Worm (Caenorhabditis elegans) whole organism, young adult: ENCODE results near the gene EEED8.15.

Experiments
- B0336.3 ChIP-seq: fragments of 200-800 bp; sonication (Bioruptor generic); IDR thresholded peaks from 2 replicates; pipeline ENCODE4 v1.3.6; 2022; ENCODE audit warnings: missing genetic modification characterization, missing compliant biosample characterization
- D2030.7 ChIP-seq: fragments of 200-800 bp; sonication (Bioruptor generic); IDR thresholded peaks from 2 replicates; pipeline ENCODE4 v1.3.6; 2022; ENCODE audit warnings: missing genetic modification reagents, missing genetic modification characterization, missing compliant biosample characterization
- F10E7.11 ChIP-seq: sonication (generic microtip); optimal IDR thresholded peaks from 2 replicates; lab custom pipeline; 2017; ENCODE audit warnings: mild to moderate bottlenecking, missing genetic modification characterization, moderate library complexity, missing compliant biosample characterization
- F23B12.7 ChIP-seq: sonication (generic microtip); optimal IDR thresholded peaks from 2 replicates; lab custom pipeline; 2017; ENCODE audit warnings: missing genetic modification characterization, mild to moderate bottlenecking, missing compliant biosample characterization, antibody characterized with exemption, moderate library complexity; ENCODE audit not compliant: insufficient read depth
- F37B4.10 ChIP-seq: fragments of 200-800 bp; sonication (Bioruptor generic); IDR thresholded peaks from 2 replicates; pipeline ENCODE4 v1.3.6; 2022; ENCODE audit warnings: missing genetic modification characterization, missing compliant biosample characterization
- F49E8.2 ChIP-seq: sonication (generic microtip); optimal IDR thresholded peaks from 3 replicates; lab custom pipeline; 2017; ENCODE audit warnings: missing genetic modification characterization, mild to moderate bottlenecking, missing compliant biosample characterization, antibody characterized with exemption, moderate library complexity; ENCODE audit not compliant: insufficient read depth
- F52B5.7 ChIP-seq: sonication (generic microtip); optimal IDR thresholded peaks from 2 replicates; lab custom pipeline; 2016; ENCODE audit warnings: mild to moderate bottlenecking, missing genetic modification characterization, missing compliant biosample characterization
- Y53G8AR.9 ChIP-seq: fragments of 200-800 bp; sonication (Bioruptor generic); conservative IDR thresholded peaks from 2 replicates; pipeline ENCODE4 v1.3.6; 2022; ENCODE audit warnings: missing genetic modification reagents, missing genetic modification characterization, missing compliant biosample characterization
- Y56A3A.18 ChIP-seq: fragments of 200-800 bp; sonication (Bioruptor generic); IDR thresholded peaks from 2 replicates; pipeline ENCODE4 v1.3.6; 2022; ENCODE audit warnings: missing genetic modification reagents, missing genetic modification characterization, missing compliant biosample characterization
- Y95B8A.8 ChIP-seq: fragments of 200-800 bp; sonication (Bioruptor generic); IDR thresholded peaks from 2 replicates; pipeline ENCODE4 v1.3.6; 2022; ENCODE audit warnings: missing genetic modification reagents, missing genetic modification characterization, missing compliant biosample characterization
- akir-1 ChIP-seq: fragments of 200-800 bp; sonication (Bioruptor generic); optimal IDR thresholded peaks from 2 replicates; lab custom pipeline; 2018; ENCODE audit warnings: mild to moderate bottlenecking, missing genetic modification characterization, moderate library complexity, missing compliant biosample characterization
- bed-2 ChIP-seq: fragments of 200-800 bp; sonication (Bioruptor generic); IDR thresholded peaks from 2 replicates; pipeline ENCODE4 v1.3.6; 2022; ENCODE audit warnings: missing genetic modification reagents, missing genetic modification characterization, missing compliant biosample characterization
- die-1 ChIP-seq: sonication (generic microtip); optimal IDR thresholded peaks from 2 replicates; lab custom pipeline; 2016; ENCODE audit warnings: missing genotype, mild to moderate bottlenecking, missing genetic modification characterization, missing compliant biosample characterization
- efl-1 ChIP-seq: fragments of 150-350 bp; optimal IDR thresholded peaks from 2 replicates; lab custom pipeline; 2014; ENCODE audit warnings: missing biosample characterization, missing genetic modification reagents, missing genetic modification characterization
- ekl-4 ChIP-seq: fragments of 200-800 bp; sonication (Bioruptor generic); IDR thresholded peaks from 2 replicates; pipeline ENCODE4 v1.3.6; 2022; ENCODE audit warnings: missing genetic modification reagents, missing genetic modification characterization, missing compliant biosample characterization
- hmg-1.2 ChIP-seq: fragments of 200-800 bp; sonication (Bioruptor generic); IDR thresholded peaks from 2 replicates; pipeline ENCODE4 v1.3.6; 2022; ENCODE audit warnings: missing genetic modification reagents, missing genetic modification characterization, missing compliant biosample characterization
- let-607 ChIP-seq, 2 experiments: fragments of 200-800 bp in 1 of 2; sonication (Bioruptor generic) in 1 of 2; sonication (generic microtip) in 1 of 2; optimal IDR thresholded peaks; 2 replicates each; lab custom pipeline; 2016 to 2018; ENCODE audit warnings: mild to moderate bottlenecking in 2 of 2, missing compliant biosample characterization in 2 of 2, missing genetic modification characterization in 2 of 2, moderate library complexity in 2 of 2, missing genotype in 1 of 2
- lin-35 ChIP-seq, 3 experiments: fragments of 150-350 bp in 2 of 3; sonication (generic microtip) in 1 of 3; optimal IDR thresholded peaks; 2 replicates each; lab custom pipeline; 2014 to 2018; ENCODE audit warnings: missing biosample characterization in 3 of 3, missing genetic modification characterization in 3 of 3, missing genetic modification reagents in 3 of 3
- lin-54 ChIP-seq: fragments of 200-800 bp; sonication (Bioruptor generic); optimal IDR thresholded peaks from 2 replicates; lab custom pipeline; 2018; ENCODE audit warnings: mild to moderate bottlenecking, missing genetic modification characterization, missing compliant biosample characterization
- mcd-1 ChIP-seq: fragments of 200-800 bp; sonication (Bioruptor generic); IDR thresholded peaks from 2 replicates; pipeline ENCODE4 v1.3.6; 2022; ENCODE audit warnings: missing genetic modification reagents, missing genetic modification characterization, missing compliant biosample characterization
- mes-4 ChIP-seq: sonication (generic microtip); optimal IDR thresholded peaks from 2 replicates; lab custom pipeline; 2016; ENCODE audit warnings: missing genotype, missing genetic modification characterization, missing compliant biosample characterization
- nfya-1 ChIP-seq: sonication (generic microtip); optimal IDR thresholded peaks from 2 replicates; lab custom pipeline; 2017; ENCODE audit warnings: antibody characterized with exemption, missing compliant biosample characterization, missing genetic modification characterization, borderline replicate concordance; ENCODE audit not compliant: insufficient read depth
- nfyb-1 ChIP-seq: fragments of 200-800 bp; sonication (Bioruptor generic); IDR thresholded peaks from 2 replicates; pipeline ENCODE4 v1.3.6; 2022; ENCODE audit warnings: missing genetic modification reagents, missing genetic modification characterization, missing compliant biosample characterization
- nhr-80 ChIP-seq: sonication (generic microtip); optimal IDR thresholded peaks from 2 replicates; lab custom pipeline; 2016; ENCODE audit warnings: missing genetic modification characterization, missing compliant biosample characterization
- pha-4 ChIP-seq: fragments of 150-350 bp; sonication (generic microtip); optimal IDR thresholded peaks from 2 replicates; lab custom pipeline; 2014; ENCODE audit warnings: missing biosample characterization, missing genetic modification reagents, missing genetic modification characterization
- rpc-1 ChIP-seq, 2 experiments: fragments of 150-350 bp in 1 of 2; sonication (generic microtip) in 1 of 2; optimal IDR thresholded peaks; 2 replicates each; lab custom pipeline; 2014 to 2018; ENCODE audit warnings: missing biosample characterization in 1 of 2, missing genetic modification characterization in 1 of 2, missing genetic modification reagents in 1 of 2, missing genotype in 1 of 2
- snpc-1.3 ChIP-seq: sonication (generic microtip); optimal IDR thresholded peaks from 2 replicates; lab custom pipeline; 2017; ENCODE audit warnings: missing genetic modification characterization, mild to moderate bottlenecking, missing compliant biosample characterization, antibody characterized with exemption, moderate library complexity, missing genotype, missing genetic modification reagents; ENCODE audit not compliant: insufficient read depth
- snpc-3.4 ChIP-seq: sonication (generic microtip); optimal IDR thresholded peaks from 2 replicates; lab custom pipeline; 2017; ENCODE audit warnings: missing genetic modification characterization, mild to moderate bottlenecking, missing compliant biosample characterization, antibody characterized with exemption, moderate library complexity, missing genotype, missing genetic modification reagents
- unc-130 ChIP-seq: sonication (generic microtip); optimal IDR thresholded peaks from 2 replicates; lab custom pipeline; 2016; ENCODE audit warnings: missing genetic modification reagents, missing genetic modification characterization, missing compliant biosample characterization
- ztf-18 ChIP-seq: sonication (generic microtip); optimal IDR thresholded peaks from 2 replicates; lab custom pipeline; 2016; ENCODE audit warnings: missing genotype, mild to moderate bottlenecking, missing genetic modification characterization, missing compliant biosample characterization

Gene EEED8.15

DNA sequence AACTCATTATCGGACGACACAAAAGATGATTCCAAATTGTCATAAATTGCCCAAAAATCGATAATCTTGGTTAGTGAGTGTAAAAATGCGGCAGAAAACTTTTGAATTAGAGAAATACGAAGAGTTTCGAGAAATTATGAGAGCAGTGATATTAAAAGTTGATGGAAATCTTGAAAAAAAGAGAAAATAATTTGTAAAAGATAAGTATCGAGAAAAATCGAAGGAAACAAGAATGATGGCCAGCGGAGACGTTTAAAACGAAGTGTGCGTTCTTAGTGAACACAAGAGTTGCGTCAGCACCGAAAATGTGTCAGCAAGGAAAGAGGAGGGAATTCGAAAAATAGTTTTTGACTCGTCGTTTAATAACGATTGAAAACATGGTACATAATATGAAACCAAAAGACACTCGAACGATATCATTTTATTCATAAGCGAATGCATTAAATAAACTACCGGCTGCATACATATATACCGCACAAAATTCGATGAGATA, 29.2 kb upstream of the EEED8.15 start, which contains the start of gene ndx-6 (continued):
- TF ChIP-seq D2030.7 (GFP tag; lab: Robert Waterston, UW) = 0 out of 2 replicates have a peak, but pooled peaks have one; percentile 17
- peak in 1 of 2 experiments; percentile 52 for TF ChIP-seq let-607 (tag; optimal IDR thresholded peaks at IDR 0.05; lab: Kevin White, UChicago)
- TF ChIP-seq F49E8.2 = peak; percentile 30
- TF ChIP-seq B0336.3 (GFP tag; lab: Robert Waterston, UW) = 0 out of 2 replicates have a peak, but pooled peaks have one; percentile 55

DNA sequence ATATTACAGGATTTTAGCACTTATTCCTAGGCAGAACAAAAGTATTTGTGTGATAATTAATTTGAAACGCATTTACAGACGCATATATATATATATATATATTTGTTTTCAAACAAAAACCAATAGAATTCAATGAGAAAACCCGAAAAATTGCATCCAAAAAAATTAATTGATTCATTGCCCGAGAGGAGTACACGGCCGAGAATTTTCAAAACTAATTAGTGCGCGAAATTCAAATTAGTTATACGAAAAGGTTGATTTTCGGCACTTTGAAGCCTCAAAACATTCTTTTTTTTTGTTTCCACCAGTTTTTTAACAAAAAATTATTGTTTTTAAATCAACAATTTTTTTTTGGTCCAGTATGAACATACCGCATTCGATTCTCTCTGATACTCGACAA, 27.6 kb upstream of the EEED8.15 start:
- TF ChIP-seq lin-54 (GFP tag; lab: Kevin White, UChicago) (peak; percentile 25), Y95B8A.8 (GFP tag; lab: Robert Waterston, UW) (no peak)

DNA sequence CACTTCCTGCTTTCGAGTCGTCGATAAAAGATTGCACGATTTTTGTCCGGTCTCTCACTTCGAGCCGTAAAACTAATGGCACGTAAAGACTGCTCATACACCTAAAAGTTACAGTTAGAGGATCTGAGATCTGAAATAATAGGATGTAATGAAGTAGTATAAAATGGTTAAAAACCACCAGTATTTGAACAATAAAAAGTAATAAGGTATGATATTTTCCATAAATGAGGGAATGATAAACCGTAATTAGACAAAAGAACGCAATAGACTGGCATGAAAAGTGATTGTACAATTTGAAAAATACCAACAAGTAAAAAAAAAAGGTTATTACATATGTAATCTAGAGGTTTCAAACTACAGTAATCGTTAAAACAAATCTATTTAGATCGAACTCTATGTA, 25.9 kb upstream of the EEED8.15 start, which contains the start of gene brap-2:
Gene brap-2, minus strand, starts transcription at position 101 of the 400 bp plus-strand sequence.
- TF ChIP-seq bed-2 (GFP tag; lab: Robert Waterston, UW) (no peak), F23B12.7 (tag; lab: Kevin White, UChicago) (no peak), F52B5.7 (tag; lab: Kevin White, UChicago) (no peak), F49E8.2 (no peak), rpc-1 (optimal IDR thresholded peaks at IDR 0.05; lab: Kevin White, UChicago) (no peak), rpc-1 (tag; optimal IDR thresholded peaks at IDR 0.05; lab: Kevin White, UChicago) (no peak), F37B4.10 (no peak), unc-130 (no peak), mes-4 (tag; lab: Kevin White, UChicago) (no peak), mcd-1 (no peak), akir-1 (GFP tag; lab: Kevin White, UChicago) (no peak)
- TF ChIP-seq, all 124 proteins: peak for 0

DNA sequence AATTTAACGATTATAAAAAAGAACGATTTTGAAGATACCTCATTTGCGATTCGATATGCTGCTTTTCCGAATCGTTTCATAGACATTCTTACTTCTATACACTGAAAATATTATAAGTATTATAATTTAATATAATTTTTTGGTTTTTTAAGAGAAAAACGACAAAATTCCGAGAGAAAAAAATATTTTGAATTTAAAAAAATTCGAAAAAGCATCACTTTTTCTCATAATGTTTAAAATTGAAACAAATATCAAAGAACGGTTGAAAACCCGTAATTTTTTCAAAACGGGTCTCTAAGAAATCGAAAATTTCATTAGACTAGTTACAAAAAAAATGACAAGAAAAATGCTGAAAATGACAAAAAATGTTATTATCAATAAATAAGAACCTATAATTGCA, 23.4 kb upstream of the EEED8.15 start, which contains the start of gene pink-1:
Gene pink-1, minus strand, starts transcription at position 101 of the 400 bp plus-strand sequence.
- TF ChIP-seq ekl-4 = no peak
- no peak for TF ChIP-seq Y56A3A.18 (GFP tag; lab: Robert Waterston, UW)
- TF ChIP-seq ztf-18 (tag; lab: Kevin White, UChicago) = no peak
- TF ChIP-seq bed-2 (GFP tag; lab: Robert Waterston, UW) = no peak
- no peak for TF ChIP-seq hmg-1.2 (GFP tag; lab: Robert Waterston, UW)
- TF ChIP-seq efl-1 (GFP tag; lab: Kevin White, UChicago) = no peak
- no peak for TF ChIP-seq nfya-1 (tag; lab: Kevin White, UChicago)
- TF ChIP-seq die-1 (tag; lab: Kevin White, UChicago) = no peak
- TF ChIP-seq Y53G8AR.9 (GFP tag; lab: Robert Waterston, UW) = no peak
- no peak for TF ChIP-seq let-607 (tag; optimal IDR thresholded peaks at IDR 0.05; lab: Kevin White, UChicago)
- TF ChIP-seq nhr-80 = no peak
- TF ChIP-seq snpc-3.4 = no peak
- TF ChIP-seq Y95B8A.8 (GFP tag; lab: Robert Waterston, UW) = no peak

DNA sequence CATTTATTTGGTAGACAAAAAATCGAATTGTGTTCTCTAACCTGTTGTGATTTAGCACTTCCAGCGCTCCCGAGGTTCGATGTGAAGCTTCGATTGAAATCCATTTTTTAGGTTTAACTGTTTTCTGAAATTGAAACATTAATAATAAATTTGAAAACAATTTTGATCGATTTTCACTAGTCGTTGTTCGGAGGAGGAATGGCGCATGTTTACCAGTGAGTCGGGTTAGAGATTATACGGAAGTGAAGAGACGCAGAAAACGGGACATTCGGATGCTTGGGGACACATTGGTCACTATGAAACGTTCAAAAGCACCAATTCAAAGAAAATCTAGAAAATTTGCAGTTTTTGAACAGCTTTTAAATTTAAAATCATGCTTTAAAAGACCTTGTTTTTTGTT, 20.2 kb upstream of the EEED8.15 start, which contains the start of gene fbxl-3:
Gene fbxl-3, minus strand, starts transcription at position 124 of the 400 bp plus-strand sequence.
- no peak for TF ChIP-seq lin-35 (GFP tag; optimal IDR thresholded peaks at IDR 0.05; lab: Kevin White, UChicago)
- peak; percentile 83; the same call in 1 of the 2 replicates for TF ChIP-seq hmg-1.2 (GFP tag; lab: Robert Waterston, UW)
- TF ChIP-seq, all 124 proteins: peak for 1

DNA sequence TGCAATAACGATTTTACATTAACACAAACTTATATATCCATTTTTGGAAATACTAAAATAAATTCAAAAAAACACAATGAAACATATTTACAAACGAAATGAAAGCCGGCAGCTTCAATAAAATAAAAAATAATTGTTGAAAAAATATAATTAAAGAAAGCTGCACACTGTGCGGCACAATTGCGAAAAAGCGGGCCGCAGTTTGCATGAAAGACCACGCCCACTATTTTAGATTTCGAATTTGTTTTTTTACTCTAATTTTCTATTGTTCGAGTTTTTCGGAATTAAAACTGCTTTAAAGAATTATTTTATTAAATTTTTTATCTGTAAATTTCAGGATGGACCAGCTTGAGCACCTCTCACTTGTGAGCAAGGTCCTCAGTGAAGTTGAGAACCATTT, 19.8 kb upstream of the EEED8.15 start, which contains the start of gene mog-5:
Gene mog-5, plus strand, starts transcription at position 338 of the 400 bp plus-strand sequence.
- TF ChIP-seq snpc-1.3 (tag; lab: Kevin White, UChicago) = peak; percentile 23
- TF ChIP-seq nfyb-1 = no peak
- no peak for TF ChIP-seq F23B12.7 (tag; lab: Kevin White, UChicago)
- no peak for TF ChIP-seq ekl-4
- peak; percentile 22 for TF ChIP-seq pha-4
- peak; percentile 14 for TF ChIP-seq rpc-1 (optimal IDR thresholded peaks at IDR 0.05; lab: Kevin White, UChicago)
- no peak for TF ChIP-seq rpc-1 (tag; optimal IDR thresholded peaks at IDR 0.05; lab: Kevin White, UChicago)
- TF ChIP-seq F10E7.11 (tag; lab: Kevin White, UChicago) = no peak
